Worm (Caenorhabditis elegans) whole organism, L1 larva: ENCODE data around the gene F32G8.3.

Experiments used
- elt-2 ChIP-seq: sonication (generic microtip); optimal IDR thresholded peaks from 2 replicates; lab custom pipeline; 2016; ENCODE audit warnings: missing genetic modification characterization, mild to moderate bottlenecking, inconsistent platforms, missing compliant biosample characterization, missing genetic modification reagents
- nhr-237 ChIP-seq: fragments of 150-350 bp; optimal IDR thresholded peaks from 2 replicates; lab custom pipeline; 2014; ENCODE audit warnings: missing biosample characterization, missing genetic modification characterization
- nhr-77 ChIP-seq: fragments of 150-350 bp; optimal IDR thresholded peaks from 2 replicates; lab custom pipeline; 2014; ENCODE audit warnings: missing biosample characterization, missing genetic modification characterization
- snpc-4 ChIP-seq: fragments of 150-350 bp; optimal IDR thresholded peaks from 2 replicates; lab custom pipeline; 2014; ENCODE audit warnings: missing biosample characterization, missing genetic modification characterization
- swsn-7 ChIP-seq: sonication (generic microtip); optimal IDR thresholded peaks from 2 replicates; lab custom pipeline; 2016; ENCODE audit warnings: missing genetic modification characterization, missing compliant biosample characterization
- unc-62 ChIP-seq: fragments of 150-350 bp; optimal IDR thresholded peaks from 2 replicates; lab custom pipeline; 2014; ENCODE audit warnings: missing biosample characterization, missing genetic modification reagents, missing genetic modification characterization
- zip-4 ChIP-seq: fragments of 200-800 bp; sonication (Bioruptor generic); optimal IDR thresholded peaks from 2 replicates; lab custom pipeline; 2018; ENCODE audit warnings: mild to moderate bottlenecking, missing genetic modification characterization, moderate library complexity, missing compliant biosample characterization
- ztf-11 ChIP-seq, 2 experiments: sonication (generic microtip); optimal IDR thresholded peaks; 2 replicates each; lab custom pipeline; 2016 to 2017; ENCODE audit warnings: missing genetic modification characterization in 2 of 2, missing biosample characterization in 1 of 2, missing compliant biosample characterization in 1 of 2

ce11 chrV:10597234-10597633 lies 42.1 kb upstream of the F32G8.3 start, which contains the start of gene T21C9.13:
- TF ChIP-seq snpc-4 (no peak), nhr-237 (tag; lab: Kevin White, UChicago) (no peak), nhr-77 (tag; lab: Kevin White, UChicago) (no peak), unc-62 (GFP tag; lab: Kevin White, UChicago) (no peak), ztf-11 (tag; optimal IDR thresholded peaks at IDR 0.05; lab: Kevin White, UChicago) (no peak), swsn-7 (tag; lab: Kevin White, UChicago) (no peak), zip-4 (GFP tag; lab: Kevin White, UChicago) (no peak), elt-2 (tag; lab: Kevin White, UChicago) (no peak)
